Fruit fly (Drosophila melanogaster) whole organism, pupa: ENCODE measurements around the gene Mfap1.

ENCODE experiments used
- CG17806 ChIP-seq: fragments of 200-800 bp; sonication (Bioruptor generic); optimal IDR thresholded peaks from 2 replicates; lab custom pipeline; 2018; ENCODE audit warnings: missing biosample characterization, mild to moderate bottlenecking, missing genetic modification characterization, moderate library complexity
- fd96Ca ChIP-seq: fragments of 200-800 bp; sonication (Bioruptor generic); IDR thresholded peaks from 3 replicates; pipeline ENCODE4 v1.3.6; 2022; ENCODE audit warnings: missing biosample characterization, missing genetic modification characterization

dm6 chr3L:1967452-1968310 is 26.8 kb downstream of the Mfap1 start:
- TF ChIP-seq CG17806 (no peak), fd96Ca (GFP tag; lab: Robert Waterston, UW) (no peak)
